Worm (Caenorhabditis elegans) whole organism, L1 larva: ENCODE data around the gene egl-5.

ENCODE experiments used
- C34B4.2 ChIP-seq: sonication (generic microtip); optimal IDR thresholded peaks from 2 replicates; lab custom pipeline; 2017; ENCODE audit warnings: mild to moderate bottlenecking, missing genetic modification characterization, missing compliant biosample characterization
- Y116A8C.19 ChIP-seq: sonication (generic microtip); optimal IDR thresholded peaks from 2 replicates; lab custom pipeline; 2016; ENCODE audit warnings: missing compliant biosample characterization, missing genetic modification characterization, borderline replicate concordance
- aha-1 ChIP-seq: fragments of 150-350 bp; optimal IDR thresholded peaks from 2 replicates; lab custom pipeline; 2014; ENCODE audit warnings: missing biosample characterization, missing genetic modification characterization
- blmp-1 ChIP-seq: fragments of 150-350 bp; optimal IDR thresholded peaks from 2 replicates; lab custom pipeline; 2014; ENCODE audit warnings: missing biosample characterization, missing genetic modification characterization
- ceh-63 ChIP-seq: fragments of 200-800 bp; sonication (Bioruptor generic); optimal IDR thresholded peaks from 2 replicates; lab custom pipeline; 2018; ENCODE audit warnings: mild to moderate bottlenecking, missing genetic modification characterization, missing compliant biosample characterization
- ceh-88 ChIP-seq: fragments of 200-800 bp; sonication (Bioruptor generic); IDR thresholded peaks from 2 replicates; pipeline ENCODE4 v1.3.6; 2022; ENCODE audit warnings: missing genetic modification characterization, missing compliant biosample characterization
- ces-1 ChIP-seq: fragments of 150-350 bp; optimal IDR thresholded peaks from 2 replicates; lab custom pipeline; 2014; ENCODE audit warnings: missing biosample characterization, missing genetic modification reagents, missing genetic modification characterization
- dpl-1 ChIP-seq, 3 experiments: fragments of 150-350 bp in 2 of 3; sonication (generic microtip) in 1 of 3; optimal IDR thresholded peaks; 2 replicates each; lab custom pipeline; 2014 to 2017; ENCODE audit warnings: missing biosample characterization in 3 of 3, missing genetic modification characterization in 3 of 3, missing genetic modification reagents in 3 of 3
- dsc-1 ChIP-seq: sonication (generic microtip); optimal IDR thresholded peaks from 2 replicates; lab custom pipeline; 2016; ENCODE audit warnings: mild to moderate bottlenecking, missing genetic modification characterization, missing compliant biosample characterization
- efl-3 ChIP-seq: fragments of 200-800 bp; sonication (Bioruptor generic); optimal IDR thresholded peaks from 2 replicates; lab custom pipeline; 2018; ENCODE audit warnings: mild to moderate bottlenecking, missing genetic modification characterization, missing compliant biosample characterization
- egl-27 ChIP-seq, 2 experiments: fragments of 150-350 bp in 1 of 2; sonication (generic microtip); optimal IDR thresholded peaks; 3 replicates each; lab custom pipeline; 2017 to 2018; ENCODE audit warnings: missing biosample characterization in 2 of 2, missing genetic modification characterization in 2 of 2, missing genetic modification reagents in 2 of 2
- elt-2 ChIP-seq: sonication (generic microtip); optimal IDR thresholded peaks from 2 replicates; lab custom pipeline; 2016; ENCODE audit warnings: missing genetic modification characterization, mild to moderate bottlenecking, inconsistent platforms, missing compliant biosample characterization, missing genetic modification reagents
- fkh-10 ChIP-seq: sonication (generic microtip); optimal IDR thresholded peaks from 2 replicates; lab custom pipeline; 2017; ENCODE audit warnings: missing biosample characterization, missing genetic modification reagents, missing genetic modification characterization
- fkh-4 ChIP-seq: sonication (generic microtip); optimal IDR thresholded peaks from 2 replicates; lab custom pipeline; 2016; ENCODE audit warnings: missing compliant biosample characterization, missing genetic modification characterization, borderline replicate concordance
- grh-1 ChIP-seq: fragments of 200-800 bp; sonication (Bioruptor generic); IDR thresholded peaks from 2 replicates; pipeline ENCODE4 v1.3.6; 2022; ENCODE audit warnings: missing genetic modification reagents, missing genetic modification characterization, missing compliant biosample characterization
- hpl-2 ChIP-seq: fragments of 150-350 bp; optimal IDR thresholded peaks from 2 replicates; lab custom pipeline; 2014; ENCODE audit warnings: missing biosample characterization, missing genetic modification reagents, missing genetic modification characterization
- jun-1 ChIP-seq: fragments of 150-350 bp; optimal IDR thresholded peaks from 2 replicates; lab custom pipeline; 2014; ENCODE audit warnings: missing biosample characterization, missing genetic modification reagents, missing genetic modification characterization
- lin-14 ChIP-seq: fragments of 200-800 bp; sonication (Bioruptor generic); optimal IDR thresholded peaks from 2 replicates; lab custom pipeline; 2018; ENCODE audit warnings: mild to moderate bottlenecking, missing genetic modification characterization, moderate library complexity, missing compliant biosample characterization
- lin-39 ChIP-seq: fragments of 150-350 bp; optimal IDR thresholded peaks from 2 replicates; lab custom pipeline; 2014; ENCODE audit warnings: missing biosample characterization, missing genetic modification reagents, missing genetic modification characterization
- lir-3 ChIP-seq: sonication (generic microtip); optimal IDR thresholded peaks from 2 replicates; lab custom pipeline; 2016; ENCODE audit warnings: mild to moderate bottlenecking, missing genetic modification characterization, moderate library complexity, missing compliant biosample characterization; ENCODE audit not compliant: poor library complexity
- mab-9 ChIP-seq: fragments of 200-800 bp; sonication (Bioruptor generic); IDR thresholded peaks from 2 replicates; pipeline ENCODE4 v1.3.6; 2022; ENCODE audit warnings: missing genetic modification reagents, missing genetic modification characterization, missing compliant biosample characterization
- mdl-1 ChIP-seq, 2 experiments: fragments of 150-350 bp; optimal IDR thresholded peaks; 2 replicates each; lab custom pipeline; 2014 to 2017; ENCODE audit warnings: missing biosample characterization in 2 of 2, missing genetic modification characterization in 2 of 2, inconsistent platforms in 1 of 2
- mef-2 ChIP-seq: fragments of 150-350 bp; optimal IDR thresholded peaks from 2 replicates; lab custom pipeline; 2014; ENCODE audit warnings: missing biosample characterization, missing genetic modification characterization
- nhr-19 ChIP-seq: fragments of 200-800 bp; sonication (Bioruptor generic); conservative IDR thresholded peaks from 2 replicates; pipeline ENCODE4 v1.3.6; 2022; ENCODE audit warnings: missing genetic modification characterization, missing compliant biosample characterization
- nhr-237 ChIP-seq: fragments of 150-350 bp; optimal IDR thresholded peaks from 2 replicates; lab custom pipeline; 2014; ENCODE audit warnings: missing biosample characterization, missing genetic modification characterization
- nhr-28 ChIP-seq: fragments of 150-350 bp; optimal IDR thresholded peaks from 2 replicates; lab custom pipeline; 2014; ENCODE audit warnings: missing biosample characterization, missing genetic modification characterization
- nhr-47 ChIP-seq: sonication (generic microtip); optimal IDR thresholded peaks from 2 replicates; lab custom pipeline; 2016; ENCODE audit warnings: mild to moderate bottlenecking, missing genetic modification characterization, moderate library complexity, missing compliant biosample characterization
- nhr-77 ChIP-seq: fragments of 150-350 bp; optimal IDR thresholded peaks from 2 replicates; lab custom pipeline; 2014; ENCODE audit warnings: missing biosample characterization, missing genetic modification characterization
- nhr-84 ChIP-seq: sonication (generic microtip); optimal IDR thresholded peaks from 2 replicates; lab custom pipeline; 2017; ENCODE audit warnings: missing biosample characterization, missing genetic modification characterization
- nhr-85 ChIP-seq: sonication (generic microtip); peaks from one replicate; lab custom pipeline; 2016; ENCODE audit warnings: missing genetic modification characterization, inconsistent platforms, missing compliant biosample characterization
- nhr-90 ChIP-seq: sonication (generic microtip); optimal IDR thresholded peaks from 2 replicates; lab custom pipeline; 2016; ENCODE audit warnings: mild to moderate bottlenecking, missing genetic modification characterization, missing compliant biosample characterization; ENCODE audit not compliant: poor library complexity
- pax-3 ChIP-seq: fragments of 200-800 bp; sonication (Bioruptor generic); optimal IDR thresholded peaks from 2 replicates; lab custom pipeline; 2018; ENCODE audit warnings: mild to moderate bottlenecking, missing genetic modification characterization, moderate library complexity, missing compliant biosample characterization
- pqm-1 ChIP-seq: sonication (generic microtip); optimal IDR thresholded peaks from 3 replicates; lab custom pipeline; 2017; ENCODE audit warnings: missing biosample characterization, missing genetic modification characterization
- rnt-1 ChIP-seq: sonication (generic microtip); optimal IDR thresholded peaks from 2 replicates; lab custom pipeline; 2016; ENCODE audit warnings: mild to moderate bottlenecking, missing genetic modification characterization, moderate library complexity, missing compliant biosample characterization
- snpc-4 ChIP-seq: fragments of 150-350 bp; optimal IDR thresholded peaks from 2 replicates; lab custom pipeline; 2014; ENCODE audit warnings: missing biosample characterization, missing genetic modification characterization
- snu-23 ChIP-seq: sonication (generic microtip); optimal IDR thresholded peaks from 2 replicates; lab custom pipeline; 2016; ENCODE audit warnings: missing genetic modification characterization, missing compliant biosample characterization
- sox-4 ChIP-seq: sonication (generic microtip); optimal IDR thresholded peaks from 2 replicates; lab custom pipeline; 2016; ENCODE audit warnings: missing genetic modification characterization, missing compliant biosample characterization
- sptf-1 ChIP-seq: fragments of 150-350 bp; optimal IDR thresholded peaks from 2 replicates; lab custom pipeline; 2014; ENCODE audit warnings: missing biosample characterization, missing genetic modification characterization
- sup-37 ChIP-seq: fragments of 200-800 bp; sonication (Bioruptor generic); optimal IDR thresholded peaks from 2 replicates; lab custom pipeline; 2018; ENCODE audit warnings: mild to moderate bottlenecking, missing genetic modification characterization, missing compliant biosample characterization
- tbx-2 ChIP-seq: sonication (generic microtip); optimal IDR thresholded peaks from 2 replicates; lab custom pipeline; 2016; ENCODE audit warnings: missing genetic modification characterization, missing compliant biosample characterization
- unc-130 ChIP-seq: fragments of 150-350 bp; optimal IDR thresholded peaks from 2 replicates; lab custom pipeline; 2017; ENCODE audit warnings: missing biosample characterization, missing genetic modification characterization, inconsistent platforms
- unc-62 ChIP-seq: fragments of 150-350 bp; optimal IDR thresholded peaks from 2 replicates; lab custom pipeline; 2014; ENCODE audit warnings: missing biosample characterization, missing genetic modification reagents, missing genetic modification characterization
- vab-15 ChIP-seq: sonication (generic microtip); optimal IDR thresholded peaks from 2 replicates; lab custom pipeline; 2017; ENCODE audit warnings: missing genotype, mild to moderate bottlenecking, missing genetic modification characterization, missing compliant biosample characterization
- zag-1 ChIP-seq: fragments of 150-350 bp; optimal IDR thresholded peaks from 2 replicates; lab custom pipeline; 2014; ENCODE audit warnings: missing biosample characterization, missing genetic modification characterization
- ztf-4 ChIP-seq: fragments of 150-350 bp; optimal IDR thresholded peaks from 2 replicates; lab custom pipeline; 2014; ENCODE audit warnings: missing biosample characterization, missing genetic modification characterization

The egl-5 gene

DNA sequence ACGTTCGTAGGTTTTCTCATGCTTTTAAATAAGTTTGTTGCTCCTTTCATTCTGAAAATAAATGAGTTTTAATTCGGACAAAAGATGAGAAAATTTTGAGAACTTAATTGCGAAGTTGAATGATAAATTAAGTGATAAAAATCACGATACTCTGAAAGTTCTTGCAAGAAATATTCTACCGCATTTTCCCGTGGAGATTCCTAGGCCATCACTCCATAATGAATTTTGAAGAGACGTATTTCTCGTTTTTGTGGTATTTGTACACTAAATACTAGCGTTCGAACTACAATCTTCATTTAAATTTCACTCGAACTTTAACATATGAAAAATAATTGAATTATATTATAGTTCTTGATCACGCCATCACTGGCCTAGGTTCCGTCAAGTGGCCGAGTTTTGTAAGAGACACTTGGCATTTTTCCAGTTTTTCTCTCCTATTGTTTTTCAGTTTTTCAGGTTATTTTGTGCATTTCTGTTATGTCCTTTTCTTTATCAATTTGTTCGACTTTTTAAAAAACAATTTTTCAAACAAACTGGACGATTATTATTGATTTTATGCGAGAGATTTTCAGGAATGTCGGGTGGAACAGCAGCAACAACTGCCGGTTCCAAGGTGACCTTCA is 44.3 kb downstream of the egl-5 start, which contains the start of the genes coq-5 and ufm-1 (continued):
- no peak for TF ChIP-seq jun-1 (tag; lab: Kevin White, UChicago)
- TF ChIP-seq snpc-4 (tag; lab: Kevin White, UChicago): no peak
- no peak for TF ChIP-seq C34B4.2 (tag; lab: Kevin White, UChicago)
- no peak for TF ChIP-seq egl-27 (tag; optimal IDR thresholded peaks at IDR 0.05; lab: Kevin White, UChicago)
- TF ChIP-seq mdl-1 (tag; optimal IDR thresholded peaks at IDR 0.05; lab: Kevin White, UChicago): no peak
- TF ChIP-seq nhr-47 (tag; lab: Kevin White, UChicago): peak; percentile 52
- TF ChIP-seq fkh-10 (GFP tag; lab: Kevin White, UChicago): no peak
- peak; percentile 47 for TF ChIP-seq lin-14 (GFP tag; lab: Kevin White, UChicago)
- TF ChIP-seq lir-3 (tag; lab: Kevin White, UChicago): peak; percentile 80
- no peak for TF ChIP-seq nhr-84 (tag; lab: Kevin White, UChicago)
- no peak for TF ChIP-seq lin-39 (tag; lab: Kevin White, UChicago)
- no peak for TF ChIP-seq elt-2 (tag; lab: Kevin White, UChicago)
- TF ChIP-seq ces-1 (GFP tag; lab: Kevin White, UChicago): no peak
- TF ChIP-seq pax-3 (tag; lab: Kevin White, UChicago): peak; percentile 12
- peak; percentile 26 for TF ChIP-seq snu-23 (GFP tag; lab: Kevin White, UChicago)
- no peak for TF ChIP-seq nhr-237
- TF ChIP-seq nhr-28 (tag; lab: Kevin White, UChicago): no peak
- no peak for TF ChIP-seq mef-2 (tag; lab: Kevin White, UChicago)
- no peak for TF ChIP-seq ceh-88 (GFP tag; lab: Robert Waterston, UW)
- TF ChIP-seq zag-1 (tag; lab: Kevin White, UChicago): no peak
- TF ChIP-seq blmp-1 (tag; lab: Kevin White, UChicago): no peak
- peak; percentile 10 for TF ChIP-seq rnt-1
- TF ChIP-seq nhr-77 (tag; lab: Kevin White, UChicago): no peak
- peak; percentile 72 for TF ChIP-seq nhr-85 (tag; lab: Kevin White, UChicago)
- no peak for TF ChIP-seq Y116A8C.19 (tag; lab: Kevin White, UChicago)
- TF ChIP-seq dpl-1 (GFP tag; optimal IDR thresholded peaks at IDR 0.05; lab: Kevin White, UChicago): peak; percentile 7 to 42 (median 36)
- TF ChIP-seq nhr-90 (tag; lab: Kevin White, UChicago): peak; percentile 52
- no peak for TF ChIP-seq aha-1 (tag; lab: Kevin White, UChicago)
- no peak for TF ChIP-seq ceh-63 (GFP tag; lab: Kevin White, UChicago)
- no peak for TF ChIP-seq hpl-2 (GFP tag; lab: Kevin White, UChicago)
- peak; percentile 53 for TF ChIP-seq fkh-4
- TF ChIP-seq dsc-1 (tag; lab: Kevin White, UChicago): peak; percentile 13
- no peak for TF ChIP-seq unc-130 (tag; lab: Kevin White, UChicago)
- no peak for TF ChIP-seq pqm-1
- TF ChIP-seq tbx-2 (tag; lab: Kevin White, UChicago): peak; percentile 41
- TF ChIP-seq mab-9 (GFP tag; lab: Robert Waterston, UW): no peak
- no peak for TF ChIP-seq unc-62 (GFP tag; lab: Kevin White, UChicago)
- TF ChIP-seq sox-4 (tag; lab: Kevin White, UChicago): no peak
- no peak for TF ChIP-seq ztf-4 (tag; lab: Kevin White, UChicago)
- TF ChIP-seq grh-1: no peak
- TF ChIP-seq vab-15 (tag; lab: Kevin White, UChicago): no peak
- TF ChIP-seq nhr-19 (GFP tag; lab: Robert Waterston, UW): no peak
- no peak for TF ChIP-seq sup-37
- TF ChIP-seq sptf-1 (tag; lab: Kevin White, UChicago): no peak
- TF ChIP-seq efl-3 (GFP tag; lab: Kevin White, UChicago): no peak
